Fruit fly (Drosophila melanogaster): ENCODE measurements around the gene Obp19b.

DNA sequence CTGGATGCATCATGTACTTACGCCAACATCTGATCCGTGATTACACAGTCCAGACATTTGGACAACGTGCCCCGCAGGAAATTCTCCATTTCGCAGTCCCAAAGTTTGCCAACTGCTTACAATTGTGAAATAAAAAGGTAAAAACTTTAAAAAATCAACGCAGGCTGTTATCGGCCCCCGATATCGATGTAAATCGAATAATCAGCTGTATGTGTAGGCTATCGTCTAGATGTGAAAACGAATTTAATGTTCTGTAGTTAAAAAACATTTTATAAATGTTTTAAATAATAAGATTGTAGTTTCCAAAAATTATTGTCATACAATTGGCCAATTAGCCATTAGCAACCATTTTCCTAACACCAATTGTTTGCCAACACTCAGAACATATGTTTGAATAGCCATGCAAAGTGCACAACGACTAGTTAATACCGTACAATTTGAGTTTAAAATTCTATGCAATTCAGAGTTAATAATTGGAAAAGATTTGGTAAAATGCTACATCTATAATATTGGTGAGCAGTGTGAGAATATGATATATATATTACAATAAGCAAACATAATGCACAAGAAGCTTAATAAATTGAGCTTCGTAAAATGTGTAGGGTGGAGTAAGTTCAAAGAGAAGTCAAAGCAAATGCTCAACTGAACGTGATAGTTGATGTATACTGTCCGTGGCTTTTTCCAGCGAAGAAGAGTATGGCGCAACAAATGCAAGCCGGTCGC is 13.1 kb downstream of the Obp19b start, which contains the start of the genes CG11710 and mal:
- TF ChIP-seq CG34367 (tag; optimal IDR thresholded peaks at IDR 0.05) (peak; percentile 48), CG13204 (GFP tag; optimal IDR thresholded peaks at IDR 0.05) (no peak), D1 (tag; optimal IDR thresholded peaks at IDR 0.05) (no peak), gl (tag; optimal IDR thresholded peaks at IDR 0.05) (peak; percentile 69), EcR (GFP tag; optimal IDR thresholded peaks at IDR 0.05) (no peak), CG15710 (tag; optimal IDR thresholded peaks at IDR 0.05) (peak; percentile 75), CG8301 (tag; optimal IDR thresholded peaks at IDR 0.05) (peak; percentile 83), Ets98B (GFP tag; IDR thresholded peaks at IDR 0.05) (peak; percentile 60), CG8159 (tag; optimal IDR thresholded peaks at IDR 0.05) (peak; percentile 88), Pif1A (GFP tag; optimal IDR thresholded peaks at IDR 0.05) (no peak), rn (GFP tag; IDR thresholded peaks at IDR 0.05) (no peak), CG14655 (GFP tag; optimal IDR thresholded peaks at IDR 0.05) (no peak), CG4496 (GFP tag; IDR thresholded peaks at IDR 0.05) (peak; percentile 70), CG9948 (tag; optimal IDR thresholded peaks at IDR 0.05) (peak; percentile 62)
